Worm (Caenorhabditis elegans) whole organism, young adult: ENCODE measurements around the gene set-17.
A peak's percentile ranks its signal among the peaks of the same experiment; 100 is the strongest.

Experiments
- B0035.1 ChIP-seq: sonication (generic microtip); optimal IDR thresholded peaks from 2 replicates; lab custom pipeline; 2016; ENCODE audit warnings: missing genetic modification characterization, mild to moderate bottlenecking, missing compliant biosample characterization, missing genotype, missing genetic modification reagents
- B0261.1 ChIP-seq: sonication (generic microtip); optimal IDR thresholded peaks from 2 replicates; lab custom pipeline; 2016; ENCODE audit warnings: mild to moderate bottlenecking, missing genetic modification characterization, moderate library complexity, missing compliant biosample characterization
- B0336.3 ChIP-seq: fragments of 200-800 bp; sonication (Bioruptor generic); IDR thresholded peaks from 2 replicates; pipeline ENCODE4 v1.3.6; 2022; ENCODE audit warnings: missing genetic modification characterization, missing compliant biosample characterization
- F10E7.11 ChIP-seq: sonication (generic microtip); optimal IDR thresholded peaks from 2 replicates; lab custom pipeline; 2017; ENCODE audit warnings: mild to moderate bottlenecking, missing genetic modification characterization, moderate library complexity, missing compliant biosample characterization
- F23B12.7 ChIP-seq: sonication (generic microtip); optimal IDR thresholded peaks from 2 replicates; lab custom pipeline; 2017; ENCODE audit warnings: missing genetic modification characterization, mild to moderate bottlenecking, missing compliant biosample characterization, antibody characterized with exemption, moderate library complexity; ENCODE audit not compliant: insufficient read depth
- F33H1.4 ChIP-seq: fragments of 200-800 bp; sonication (Bioruptor generic); IDR thresholded peaks from 2 replicates; pipeline ENCODE4 v1.3.6; 2022; ENCODE audit warnings: missing genetic modification reagents, missing genetic modification characterization, missing compliant biosample characterization
- F49E8.2 ChIP-seq: sonication (generic microtip); optimal IDR thresholded peaks from 3 replicates; lab custom pipeline; 2017; ENCODE audit warnings: missing genetic modification characterization, mild to moderate bottlenecking, missing compliant biosample characterization, antibody characterized with exemption, moderate library complexity; ENCODE audit not compliant: insufficient read depth
- F55B11.4 ChIP-seq: sonication (generic microtip); optimal IDR thresholded peaks from 2 replicates; lab custom pipeline; 2016; ENCODE audit warnings: missing compliant biosample characterization, missing genetic modification characterization, borderline replicate concordance; ENCODE audit not compliant: insufficient read depth
- F57C9.4 ChIP-seq: sonication (generic microtip); optimal IDR thresholded peaks from 2 replicates; lab custom pipeline; 2017; ENCODE audit warnings: mild to moderate bottlenecking, missing genetic modification characterization, missing compliant biosample characterization
- K11D2.4 ChIP-seq: fragments of 200-800 bp; sonication (Bioruptor generic); IDR thresholded peaks from 2 replicates; pipeline ENCODE4 v1.3.6; 2022; ENCODE audit warnings: missing genetic modification reagents, missing genetic modification characterization, missing compliant biosample characterization
- Y53G8AR.9 ChIP-seq: fragments of 200-800 bp; sonication (Bioruptor generic); conservative IDR thresholded peaks from 2 replicates; pipeline ENCODE4 v1.3.6; 2022; ENCODE audit warnings: missing genetic modification reagents, missing genetic modification characterization, missing compliant biosample characterization
- Y56A3A.18 ChIP-seq: fragments of 200-800 bp; sonication (Bioruptor generic); IDR thresholded peaks from 2 replicates; pipeline ENCODE4 v1.3.6; 2022; ENCODE audit warnings: missing genetic modification reagents, missing genetic modification characterization, missing compliant biosample characterization
- Y95B8A.8 ChIP-seq: fragments of 200-800 bp; sonication (Bioruptor generic); IDR thresholded peaks from 2 replicates; pipeline ENCODE4 v1.3.6; 2022; ENCODE audit warnings: missing genetic modification reagents, missing genetic modification characterization, missing compliant biosample characterization
- ZK185.1 ChIP-seq: sonication (generic microtip); optimal IDR thresholded peaks from 2 replicates; lab custom pipeline; 2016; ENCODE audit warnings: mild to moderate bottlenecking, missing genetic modification characterization, missing compliant biosample characterization; ENCODE audit not compliant: poor library complexity, severe bottlenecking
- attf-5 ChIP-seq: fragments of 200-800 bp; sonication (Bioruptor generic); optimal IDR thresholded peaks from 2 replicates; lab custom pipeline; 2018; ENCODE audit warnings: mild to moderate bottlenecking, missing genetic modification characterization, missing compliant biosample characterization
- ceh-27 ChIP-seq: fragments of 200-800 bp; sonication (Bioruptor generic); optimal IDR thresholded peaks from 2 replicates; lab custom pipeline; 2018; ENCODE audit warnings: mild to moderate bottlenecking, missing genetic modification characterization, moderate library complexity, missing compliant biosample characterization
- ceh-40 ChIP-seq: fragments of 200-800 bp; sonication (Bioruptor generic); IDR thresholded peaks from 2 replicates; pipeline ENCODE4 v1.3.6; 2022; ENCODE audit warnings: missing genetic modification characterization, missing compliant biosample characterization
- ceh-58 ChIP-seq: fragments of 200-800 bp; sonication (Bioruptor generic); IDR thresholded peaks from 2 replicates; pipeline ENCODE4 v1.3.6; 2022; ENCODE audit warnings: missing genetic modification characterization, missing compliant biosample characterization
- ceh-79 ChIP-seq: sonication (generic microtip); optimal IDR thresholded peaks from 2 replicates; lab custom pipeline; 2017; ENCODE audit warnings: mild to moderate bottlenecking, missing genetic modification characterization, missing compliant biosample characterization
- die-1 ChIP-seq: sonication (generic microtip); optimal IDR thresholded peaks from 2 replicates; lab custom pipeline; 2016; ENCODE audit warnings: missing genotype, mild to moderate bottlenecking, missing genetic modification characterization, missing compliant biosample characterization
- dox-1 ChIP-seq: fragments of 200-800 bp; sonication (Bioruptor generic); IDR thresholded peaks from 2 replicates; pipeline ENCODE4 v1.3.6; 2022; ENCODE audit warnings: missing genetic modification reagents, missing genetic modification characterization, missing compliant biosample characterization
- dpl-1 ChIP-seq: fragments of 150-350 bp; optimal IDR thresholded peaks from 2 replicates; lab custom pipeline; 2014; ENCODE audit warnings: missing biosample characterization, missing genetic modification reagents, missing genetic modification characterization
- egl-18 ChIP-seq: fragments of 200-800 bp; sonication (Bioruptor generic); IDR thresholded peaks from 2 replicates; pipeline ENCODE4 v1.3.6; 2022; ENCODE audit warnings: missing genetic modification reagents, missing genetic modification characterization, missing compliant biosample characterization
- him-1 ChIP-seq: sonication (generic microtip); optimal IDR thresholded peaks from 2 replicates; lab custom pipeline; 2016; ENCODE audit warnings: missing genotype, missing genetic modification reagents, missing genetic modification characterization, missing compliant biosample characterization
- hmg-1.2 ChIP-seq: fragments of 200-800 bp; sonication (Bioruptor generic); IDR thresholded peaks from 2 replicates; pipeline ENCODE4 v1.3.6; 2022; ENCODE audit warnings: missing genetic modification reagents, missing genetic modification characterization, missing compliant biosample characterization
- hmg-20 ChIP-seq: fragments of 200-800 bp; sonication (Bioruptor generic); IDR thresholded peaks from 2 replicates; pipeline ENCODE4 v1.3.6; 2022; ENCODE audit warnings: missing genetic modification reagents, missing genetic modification characterization, missing compliant biosample characterization
- hsf-1 ChIP-seq: fragments of 200-800 bp; sonication (Bioruptor generic); IDR thresholded peaks from 2 replicates; pipeline ENCODE4 v1.3.6; 2022; ENCODE audit warnings: missing genetic modification reagents, missing genetic modification characterization, missing compliant biosample characterization
- lag-1 ChIP-seq: fragments of 200-800 bp; sonication (Bioruptor generic); IDR thresholded peaks from 2 replicates; pipeline ENCODE4 v1.3.6; 2022; ENCODE audit warnings: missing genetic modification reagents, missing genetic modification characterization, missing compliant biosample characterization
- lsl-1 ChIP-seq: fragments of 200-800 bp; sonication (Bioruptor generic); optimal IDR thresholded peaks from 2 replicates; lab custom pipeline; 2018; ENCODE audit warnings: mild to moderate bottlenecking, missing genetic modification characterization, moderate library complexity, missing compliant biosample characterization
- lsy-27 ChIP-seq: sonication (generic microtip); optimal IDR thresholded peaks from 2 replicates; lab custom pipeline; 2017; ENCODE audit warnings: missing genetic modification characterization, mild to moderate bottlenecking, missing compliant biosample characterization, antibody characterized with exemption, missing genotype, borderline replicate concordance; ENCODE audit not compliant: insufficient read depth
- madf-3 ChIP-seq: fragments of 200-800 bp; sonication (Bioruptor generic); IDR thresholded peaks from 2 replicates; pipeline ENCODE4 v1.3.6; 2022; ENCODE audit warnings: missing genetic modification reagents, missing genetic modification characterization, missing compliant biosample characterization
- madf-6 ChIP-seq: fragments of 200-800 bp; sonication (Bioruptor generic); IDR thresholded peaks from 2 replicates; pipeline ENCODE4 v1.3.6; 2022; ENCODE audit warnings: missing genetic modification reagents, missing genetic modification characterization, missing compliant biosample characterization
- mcd-1 ChIP-seq: fragments of 200-800 bp; sonication (Bioruptor generic); IDR thresholded peaks from 2 replicates; pipeline ENCODE4 v1.3.6; 2022; ENCODE audit warnings: missing genetic modification reagents, missing genetic modification characterization, missing compliant biosample characterization
- mxl-1 ChIP-seq: sonication (generic microtip); optimal IDR thresholded peaks from 2 replicates; lab custom pipeline; 2016; ENCODE audit warnings: missing genetic modification characterization, missing compliant biosample characterization
- nfya-1 ChIP-seq: sonication (generic microtip); optimal IDR thresholded peaks from 2 replicates; lab custom pipeline; 2017; ENCODE audit warnings: antibody characterized with exemption, missing compliant biosample characterization, missing genetic modification characterization, borderline replicate concordance; ENCODE audit not compliant: insufficient read depth
- nfyb-1 ChIP-seq: fragments of 200-800 bp; sonication (Bioruptor generic); IDR thresholded peaks from 2 replicates; pipeline ENCODE4 v1.3.6; 2022; ENCODE audit warnings: missing genetic modification reagents, missing genetic modification characterization, missing compliant biosample characterization
- nhr-120 ChIP-seq: fragments of 200-800 bp; sonication (Bioruptor generic); IDR thresholded peaks from 2 replicates; pipeline ENCODE4 v1.3.6; 2022; ENCODE audit warnings: missing genetic modification characterization, missing compliant biosample characterization
- nhr-179 ChIP-seq: sonication (generic microtip); optimal IDR thresholded peaks from 2 replicates; lab custom pipeline; 2016; ENCODE audit warnings: mild to moderate bottlenecking, missing genetic modification characterization, missing compliant biosample characterization
- rec-8 ChIP-seq, 2 experiments: sonication (generic microtip); optimal IDR thresholded peaks; 2 replicates each; lab custom pipeline; 2016; ENCODE audit warnings: mild to moderate bottlenecking in 2 of 2, missing genetic modification characterization in 2 of 2, missing genetic modification reagents in 2 of 2, missing genotype in 2 of 2, missing biosample characterization in 1 of 2, missing compliant biosample characterization in 1 of 2, moderate library complexity in 1 of 2
- snpc-4 ChIP-seq, 5 experiments: fragments of 150-350 bp in 1 of 5; sonication (generic microtip) in 4 of 5; optimal IDR thresholded peaks; 2 replicates each; lab custom pipeline; 2014 to 2018; ENCODE audit warnings: missing genetic modification characterization in 5 of 5, missing biosample characterization in 3 of 5, antibody characterized with exemption in 2 of 5, mild to moderate bottlenecking in 2 of 5, missing compliant biosample characterization in 2 of 5, missing genotype in 2 of 5, moderate library complexity in 2 of 5, missing genetic modification reagents in 1 of 5
- sptf-2 ChIP-seq: fragments of 200-800 bp; sonication (Bioruptor generic); optimal IDR thresholded peaks from 2 replicates; lab custom pipeline; 2018; ENCODE audit warnings: mild to moderate bottlenecking, missing genetic modification characterization, missing compliant biosample characterization
- tlf-1 ChIP-seq: fragments of 200-800 bp; sonication (Bioruptor generic); optimal IDR thresholded peaks from 2 replicates; lab custom pipeline; 2018; ENCODE audit warnings: mild to moderate bottlenecking, missing genetic modification characterization, missing compliant biosample characterization
- xnd-1 ChIP-seq: sonication (generic microtip); optimal IDR thresholded peaks from 2 replicates; lab custom pipeline; 2016; ENCODE audit warnings: missing genotype, missing genetic modification reagents, missing genetic modification characterization, missing compliant biosample characterization
- zfh-2 ChIP-seq: fragments of 200-800 bp; sonication (Bioruptor generic); conservative IDR thresholded peaks from 2 replicates; pipeline ENCODE4 v1.3.6; 2022; ENCODE audit warnings: missing genetic modification reagents, missing genetic modification characterization, missing compliant biosample characterization
- ztf-22 ChIP-seq: fragments of 200-800 bp; sonication (Bioruptor generic); optimal IDR thresholded peaks from 2 replicates; lab custom pipeline; 2018; ENCODE audit warnings: mild to moderate bottlenecking, missing genetic modification characterization, moderate library complexity, missing compliant biosample characterization
- ztf-26 ChIP-seq: sonication (generic microtip); optimal IDR thresholded peaks from 2 replicates; lab custom pipeline; 2017; ENCODE audit warnings: missing genetic modification characterization, missing compliant biosample characterization

The set-17 gene

DNA sequence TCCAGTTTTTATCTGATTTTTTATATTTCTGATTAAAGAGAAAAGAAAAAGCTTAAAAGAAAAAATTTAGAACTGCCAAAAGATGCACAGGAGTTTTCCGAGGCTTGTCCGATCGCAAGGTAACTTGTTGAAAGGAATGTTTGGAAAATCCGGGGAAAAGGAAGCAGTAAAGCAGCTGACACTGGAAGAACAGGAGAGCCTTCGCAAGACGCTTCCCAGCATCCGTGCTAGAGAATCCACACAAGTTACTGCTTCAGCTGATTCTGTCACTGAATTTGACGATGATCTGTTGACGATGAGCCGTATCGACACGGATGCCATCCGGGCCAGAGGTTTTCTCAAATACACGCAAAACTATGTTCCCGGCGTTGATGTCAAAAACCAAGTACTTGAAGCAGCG, 10.5 kb downstream of the set-17 start, which contains the start of gene mrpl-50 (continued):
- TF ChIP-seq nfya-1 (tag; lab: Kevin White, UChicago): no peak
- TF ChIP-seq F57C9.4 (tag; lab: Kevin White, UChicago): no peak
- peak; percentile 3 for TF ChIP-seq ztf-26
- no peak for TF ChIP-seq F23B12.7 (tag; lab: Kevin White, UChicago)
- no peak for TF ChIP-seq sptf-2

DNA sequence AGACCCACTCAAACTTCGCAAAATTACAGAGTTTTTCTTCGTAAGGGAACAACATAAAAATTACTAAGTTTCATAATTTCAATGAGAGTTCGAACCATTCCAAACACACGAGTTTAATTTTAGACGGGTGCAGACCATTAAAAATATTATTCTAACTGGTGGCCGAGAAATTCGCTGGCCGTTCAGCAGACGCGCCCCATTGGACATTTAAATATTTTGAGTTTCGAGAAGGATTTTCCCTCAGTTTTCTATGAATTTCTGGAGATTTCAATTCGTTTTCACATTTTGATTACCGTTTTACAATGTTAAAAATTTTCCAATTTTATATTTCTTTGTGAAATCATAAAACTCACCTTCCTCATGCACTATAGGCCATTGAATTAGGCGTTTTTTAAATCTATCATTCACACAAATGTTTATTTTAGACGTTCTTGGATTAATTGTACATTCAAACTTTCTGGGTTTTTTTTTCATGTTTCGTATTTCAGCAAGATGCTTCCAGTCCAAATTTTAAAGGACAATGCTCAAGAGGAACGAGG, 13.0 kb downstream of the set-17 start, which contains the start of gene cct-2:
Gene cct-2 (plus strand): TSS at position 489 of the 539 bp plus-strand sequence.
- TF ChIP-seq nfyb-1 (GFP tag; lab: Robert Waterston, UW): no peak
- TF ChIP-seq dpl-1 (GFP tag; lab: Kevin White, UChicago): no peak
- no peak for TF ChIP-seq K11D2.4
- no peak for TF ChIP-seq tlf-1 (GFP tag; lab: Kevin White, UChicago)
- peak; percentile 7 for TF ChIP-seq F49E8.2 (tag; lab: Kevin White, UChicago)
- peak; percentile 39 for TF ChIP-seq attf-5 (GFP tag; lab: Kevin White, UChicago)
- TF ChIP-seq ztf-22 (GFP tag; lab: Kevin White, UChicago): no peak
- TF ChIP-seq B0035.1: no peak
- TF ChIP-seq ceh-27 (GFP tag; lab: Kevin White, UChicago): no peak
- no peak for TF ChIP-seq dox-1
- no peak for TF ChIP-seq xnd-1 (tag; lab: Kevin White, UChicago)
- TF ChIP-seq nhr-120 (GFP tag; lab: Robert Waterston, UW): no peak
- TF ChIP-seq snpc-4 (GFP tag; optimal IDR thresholded peaks at IDR 0.05; lab: Kevin White, UChicago): no peak
- TF ChIP-seq snpc-4 (tag; optimal IDR thresholded peaks at IDR 0.05; lab: Kevin White, UChicago): peak in 1 of 4 experiments; percentile 59
- TF ChIP-seq hmg-1.2 (GFP tag; lab: Robert Waterston, UW): peak; percentile 14; the same call in 1 of the 2 replicates
- no peak for TF ChIP-seq ceh-40 (GFP tag; lab: Robert Waterston, UW)
- TF ChIP-seq die-1 (tag; lab: Kevin White, UChicago): no peak
- no peak for TF ChIP-seq F55B11.4
- TF ChIP-seq egl-18: no peak
- no peak for TF ChIP-seq F10E7.11 (tag; lab: Kevin White, UChicago)
- TF ChIP-seq hmg-20 (GFP tag; lab: Robert Waterston, UW): no peak
- TF ChIP-seq Y56A3A.18 (GFP tag; lab: Robert Waterston, UW): no peak
- TF ChIP-seq Y95B8A.8: no peak
- TF ChIP-seq mxl-1: no peak
- no peak for TF ChIP-seq ceh-58 (GFP tag; lab: Robert Waterston, UW)
- TF ChIP-seq zfh-2 (GFP tag; lab: Robert Waterston, UW): no peak
- no peak for TF ChIP-seq lag-1
- peak; percentile 59 for TF ChIP-seq ZK185.1 (tag; lab: Kevin White, UChicago)
- no peak for TF ChIP-seq B0336.3 (GFP tag; lab: Robert Waterston, UW)
- no peak for TF ChIP-seq rec-8 (tag; optimal IDR thresholded peaks at IDR 0.05; lab: Kevin White, UChicago)
- no peak for TF ChIP-seq nhr-179 (tag; lab: Kevin White, UChicago)
- TF ChIP-seq ceh-79: no peak
- TF ChIP-seq B0261.1: no peak
- no peak for TF ChIP-seq madf-3 (GFP tag; lab: Robert Waterston, UW)
- TF ChIP-seq him-1 (tag; lab: Kevin White, UChicago): peak; percentile 1
- peak; percentile 69; the same call in 1 of the 2 replicates for TF ChIP-seq hsf-1 (GFP tag; lab: Robert Waterston, UW)
- no peak for TF ChIP-seq lsy-27 (tag; lab: Kevin White, UChicago)
- TF ChIP-seq madf-6 (GFP tag; lab: Robert Waterston, UW): peak; percentile 32; the same call in 1 of the 2 replicates
- TF ChIP-seq Y53G8AR.9 (GFP tag; lab: Robert Waterston, UW): no peak
- TF ChIP-seq F33H1.4 (GFP tag; lab: Robert Waterston, UW): no peak
- TF ChIP-seq mcd-1: peak; percentile 69
- peak; percentile 1 for TF ChIP-seq lsl-1 (GFP tag; lab: Kevin White, UChicago)
